Fruit fly (Drosophila melanogaster): Measurements from ENCODE around the gene CG4998.

- no peak for TF ChIP-seq CTCF (optimal IDR thresholded peaks at IDR 0.05)
- TF ChIP-seq CG8478 (optimal IDR thresholded peaks at IDR 0.05): no peak
Observed at dm6 chr3L:16291678-16292077, 47.1 kb upstream of the CG4998 start.

All from S2 (cell line).